Worm (Caenorhabditis elegans): ENCODE results near the gene clec-265.
A peak's percentile ranks its signal among the peaks of the same experiment; 100 is the strongest.

clec-265 gene

DNA sequence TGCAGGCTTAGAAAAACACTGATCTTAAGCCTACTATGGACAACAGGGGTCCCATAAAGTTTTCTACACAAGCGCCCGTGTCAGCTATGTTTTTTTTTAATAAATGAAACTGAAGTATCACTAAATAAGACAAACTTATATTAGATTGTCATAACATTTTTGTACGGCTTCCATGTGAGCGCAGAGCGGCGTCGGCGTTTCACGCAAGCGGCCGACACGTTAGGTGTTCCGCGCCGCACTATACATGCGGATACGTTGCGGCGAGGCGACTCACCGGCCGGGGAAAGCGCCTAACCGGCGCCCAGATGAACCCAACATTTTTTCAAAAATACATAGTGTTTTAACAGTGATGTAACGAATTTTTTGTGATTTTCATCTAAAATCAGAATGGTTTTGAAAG is 26.1 kb downstream of the clec-265 start:
- TF ChIP-seq fkh-8 (tag; optimal IDR thresholded peaks at IDR 0.05) (no peak), efl-1 (optimal IDR thresholded peaks at IDR 0.05) (no peak), efl-1 (GFP tag; optimal IDR thresholded peaks at IDR 0.05 in 1 of 2) (peak in 1 of 2 experiments; percentile 58)

DNA sequence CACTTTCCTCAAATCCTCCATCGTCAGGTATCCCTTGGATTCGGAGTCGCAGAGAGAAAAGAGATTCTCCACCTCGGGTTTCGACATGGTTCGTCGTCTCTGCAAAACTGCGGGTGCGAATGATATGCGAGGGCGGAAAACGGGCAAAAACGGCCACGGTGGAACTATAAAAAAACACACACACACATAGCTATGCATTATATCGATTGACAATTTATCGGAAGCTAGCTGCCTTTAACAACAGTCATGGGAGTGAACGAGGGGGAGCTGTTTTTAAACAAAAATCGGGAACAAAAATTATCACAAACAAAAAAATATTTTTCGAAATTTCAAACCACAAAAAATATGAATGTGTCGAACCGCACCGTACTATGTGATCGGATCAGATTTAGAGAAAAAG is 27.7 kb downstream of the clec-265 start, which contains the start of gene rsef-1:
Gene rsef-1 (minus strand): TSS at position 101 of the 400 bp plus-strand sequence.
- TF ChIP-seq jun-1 (tag; optimal IDR thresholded peaks at IDR 0.05) (no peak), lin-15B (tag; optimal IDR thresholded peaks at IDR 0.05) (no peak), ceh-8 (GFP tag; optimal IDR thresholded peaks at IDR 0.05) (no peak), lin-35 (GFP tag; optimal IDR thresholded peaks at IDR 0.05) (no peak), xbp-1 (tag; optimal IDR thresholded peaks at IDR 0.05) (no peak), mab-9 (GFP tag; IDR thresholded peaks at IDR 0.05) (no peak), fos-1 (tag; optimal IDR thresholded peaks at IDR 0.05) (no peak), efl-3 (GFP tag; optimal IDR thresholded peaks at IDR 0.05) (no peak), efl-1 (optimal IDR thresholded peaks at IDR 0.05) (no peak), efl-1 (GFP tag; optimal IDR thresholded peaks at IDR 0.05 in 1 of 2) (no peak), grh-1 (GFP tag; IDR thresholded peaks at IDR 0.05) (no peak), unc-86 (tag; optimal IDR thresholded peaks at IDR 0.05) (no peak), nhr-76 (tag; optimal IDR thresholded peaks at IDR 0.05) (no peak), ceh-90 (tag; optimal IDR thresholded peaks at IDR 0.05) (no peak), hpl-2 (GFP tag; optimal IDR thresholded peaks at IDR 0.05) (no peak), ceh-63 (GFP tag; optimal IDR thresholded peaks at IDR 0.05) (no peak), egl-13 (tag; optimal IDR thresholded peaks at IDR 0.05) (no peak), ets-5 (GFP tag; IDR thresholded peaks at IDR 0.05) (no peak), mdl-1 (tag; optimal IDR thresholded peaks at IDR 0.05) (no peak), fkh-10 (GFP tag; optimal IDR thresholded peaks at IDR 0.05) (no peak)

DNA sequence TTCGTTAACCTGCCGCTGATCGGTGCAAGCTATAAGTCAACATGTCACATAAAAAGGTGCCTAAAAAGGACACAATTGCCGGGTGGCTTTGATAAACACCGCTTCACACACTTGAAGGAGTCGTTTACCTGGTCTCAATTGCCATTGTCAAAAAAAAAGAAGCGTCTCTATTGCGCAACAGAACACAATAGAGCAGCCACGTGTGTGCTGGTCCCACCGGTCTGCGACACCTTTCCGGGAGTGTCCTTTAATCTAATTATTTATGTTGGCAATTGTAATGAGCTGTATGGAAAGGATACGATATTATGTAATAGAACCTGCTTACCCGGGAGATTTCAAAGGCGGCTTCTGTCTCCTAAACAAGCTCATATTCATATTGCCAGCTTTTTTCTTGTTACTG is 30.1 kb downstream of the clec-265 start:
- TF ChIP-seq nhr-85 (tag) (peak; percentile 4), grh-1 (GFP tag; IDR thresholded peaks at IDR 0.05) (no peak)

DNA sequence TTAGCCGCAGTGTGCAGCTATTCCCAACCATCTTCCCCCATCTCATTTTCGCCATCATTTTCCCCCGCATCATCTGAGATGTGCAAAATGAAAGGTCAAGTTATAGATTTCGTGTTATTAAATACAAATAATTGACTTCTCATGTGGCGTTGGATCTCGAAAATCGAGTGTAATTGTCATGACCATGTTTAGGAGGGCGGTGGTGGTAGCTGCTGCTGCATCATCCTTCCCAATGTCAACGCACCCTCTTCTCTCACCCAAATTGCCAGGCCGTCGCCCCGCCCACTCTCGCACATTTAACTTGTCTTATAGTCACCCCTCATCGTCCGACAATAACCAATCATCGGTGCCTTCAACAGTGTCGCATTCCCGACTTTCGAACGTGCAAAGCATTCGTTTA is 31.7 kb downstream of the clec-265 start, which contains the start of gene ceh-30:
Gene ceh-30 (plus strand): TSS at position 301 of the 400 bp plus-strand sequence.
- no peak for TF ChIP-seq mdl-1 (tag; optimal IDR thresholded peaks at IDR 0.05)
- TF ChIP-seq efl-1 (optimal IDR thresholded peaks at IDR 0.05), result no peak
- peak in 1 of 2 experiments; percentile 13 for TF ChIP-seq efl-1 (GFP tag; optimal IDR thresholded peaks at IDR 0.05 in 1 of 2)

DNA sequence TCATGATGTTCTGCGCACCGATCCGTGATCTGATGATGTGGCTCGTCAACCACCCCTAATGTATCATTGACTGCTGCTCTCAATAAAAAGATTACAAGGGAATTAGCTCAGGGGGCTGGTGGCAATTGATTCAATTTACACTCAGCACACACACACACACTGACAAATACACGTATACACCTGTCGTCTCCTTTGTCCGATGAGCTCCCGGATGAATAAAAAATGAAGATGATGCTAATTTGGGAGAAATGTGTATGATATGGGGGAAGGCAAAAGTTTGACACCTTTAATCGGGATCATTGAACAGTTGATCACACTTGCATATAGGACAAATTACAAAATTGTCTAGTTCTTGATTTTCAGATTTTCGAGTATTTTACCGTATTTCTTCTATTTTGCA is 35.5 kb downstream of the clec-265 start:
- TF ChIP-seq lin-35 (GFP tag; optimal IDR thresholded peaks at IDR 0.05) (no peak), fkh-10 (GFP tag; optimal IDR thresholded peaks at IDR 0.05) (no peak), C16A3.4 (tag; optimal IDR thresholded peaks at IDR 0.05) (no peak), ztf-4 (tag; optimal IDR thresholded peaks at IDR 0.05) (no peak), C04F5.9 (tag; optimal IDR thresholded peaks at IDR 0.05) (no peak), C34B4.2 (tag; optimal IDR thresholded peaks at IDR 0.05) (no peak), fkh-8 (tag; optimal IDR thresholded peaks at IDR 0.05) (no peak), grh-1 (GFP tag; IDR thresholded peaks at IDR 0.05) (no peak), ceh-8 (GFP tag; optimal IDR thresholded peaks at IDR 0.05) (no peak), nhr-76 (tag; optimal IDR thresholded peaks at IDR 0.05) (no peak), irx-1 (tag; optimal IDR thresholded peaks at IDR 0.05) (no peak), sox-4 (tag; optimal IDR thresholded peaks at IDR 0.05) (no peak), nhr-85 (tag) (no peak), ceh-82 (tag; optimal IDR thresholded peaks at IDR 0.05) (no peak)

DNA sequence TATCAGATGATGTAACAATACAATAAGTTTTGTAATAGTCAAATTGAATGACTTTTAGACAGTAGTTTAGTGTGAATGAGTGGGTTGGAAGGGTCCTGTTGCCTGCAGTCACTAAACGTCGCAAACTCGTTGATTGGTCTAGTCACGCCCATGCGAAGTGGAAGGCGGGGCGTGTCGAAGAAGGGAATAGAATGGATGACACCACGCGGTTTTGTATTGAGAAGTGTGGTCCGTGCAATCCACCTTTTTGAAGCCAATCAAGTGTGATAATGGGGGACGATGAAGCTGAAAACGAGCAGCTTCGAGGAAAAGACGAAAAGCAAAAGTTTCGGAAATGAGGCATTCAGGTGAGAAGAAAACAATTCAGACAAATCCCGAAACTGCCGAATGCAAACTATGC is 38.7 kb downstream of the clec-265 start, which contains the start of gene ceh-31:
Gene ceh-31 (minus strand): TSS at position 101 of the 400 bp plus-strand sequence.
- TF ChIP-seq fkh-10 (GFP tag; optimal IDR thresholded peaks at IDR 0.05), result no peak
- TF ChIP-seq efl-1 (optimal IDR thresholded peaks at IDR 0.05), result no peak
- no peak for TF ChIP-seq efl-1 (GFP tag; optimal IDR thresholded peaks at IDR 0.05 in 1 of 2)
- no peak for TF ChIP-seq hpl-2 (GFP tag; optimal IDR thresholded peaks at IDR 0.05)
- no peak for TF ChIP-seq ceh-90 (tag; optimal IDR thresholded peaks at IDR 0.05)
- TF ChIP-seq C16A3.4 (tag; optimal IDR thresholded peaks at IDR 0.05), result no peak
- no peak for TF ChIP-seq lin-39 (tag; optimal IDR thresholded peaks at IDR 0.05)
- no peak for TF ChIP-seq ceh-82 (tag; optimal IDR thresholded peaks at IDR 0.05)
- no peak for TF ChIP-seq alr-1 (tag; optimal IDR thresholded peaks at IDR 0.05; ENCODE audit: borderline replicate concordance)
- no peak for TF ChIP-seq snu-23 (GFP tag; optimal IDR thresholded peaks at IDR 0.05)
- no peak for TF ChIP-seq swsn-7 (tag; optimal IDR thresholded peaks at IDR 0.05)
- TF ChIP-seq mep-1 (tag; optimal IDR thresholded peaks at IDR 0.05), result no peak
- TF ChIP-seq ces-1 (GFP tag; optimal IDR thresholded peaks at IDR 0.05), result no peak
- TF ChIP-seq nhr-90 (tag; optimal IDR thresholded peaks at IDR 0.05; ENCODE audit: poor library complexity), result no peak
- no peak for TF ChIP-seq nhr-237 (tag; optimal IDR thresholded peaks at IDR 0.05)
- TF ChIP-seq lsy-2 (tag; optimal IDR thresholded peaks at IDR 0.05), result no peak
